Worm (Caenorhabditis elegans) whole organism, L4 larva: ENCODE measurements around the gene mdt-28.

ENCODE experiments used
- F10B5.3 ChIP-seq: sonication (generic microtip); optimal IDR thresholded peaks from 2 replicates; lab custom pipeline; 2016; ENCODE audit warnings: mild to moderate bottlenecking, missing genetic modification characterization, missing compliant biosample characterization
- F37D6.2 ChIP-seq: sonication (generic microtip); optimal IDR thresholded peaks from 2 replicates; lab custom pipeline; 2016; ENCODE audit warnings: mild to moderate bottlenecking, missing genetic modification characterization, missing compliant biosample characterization
- R02D3.7 ChIP-seq: fragments of 150-350 bp; sonication (generic microtip); optimal IDR thresholded peaks from 3 replicates; lab custom pipeline; 2014; ENCODE audit warnings: missing biosample characterization, missing genetic modification characterization
- T20F7.1 ChIP-seq: fragments of 200-800 bp; sonication (Bioruptor generic); optimal IDR thresholded peaks from 2 replicates; lab custom pipeline; 2018; ENCODE audit warnings: mild to moderate bottlenecking, missing genetic modification characterization, missing compliant biosample characterization
- T26A8.4 ChIP-seq: fragments of 200-800 bp; sonication (Bioruptor generic); IDR thresholded peaks from 2 replicates; pipeline ENCODE4 v1.3.6; 2022; ENCODE audit warnings: missing genetic modification characterization, missing compliant biosample characterization
- Y48G9A.11 ChIP-seq: fragments of 200-800 bp; sonication (Bioruptor generic); IDR thresholded peaks from 2 replicates; pipeline ENCODE4 v1.3.6; 2022; ENCODE audit warnings: missing genetic modification reagents, missing genetic modification characterization, missing compliant biosample characterization
- Y75B8A.6 ChIP-seq: fragments of 200-800 bp; sonication (Bioruptor generic); IDR thresholded peaks from 2 replicates; pipeline ENCODE4 v1.3.6; 2022; ENCODE audit warnings: missing genetic modification reagents, missing genetic modification characterization, missing compliant biosample characterization
- aly-2 ChIP-seq: sonication (generic microtip); optimal IDR thresholded peaks from 2 replicates; lab custom pipeline; 2018; ENCODE audit warnings: missing biosample characterization, missing genetic modification characterization
- ceh-32 ChIP-seq: sonication (generic microtip); optimal IDR thresholded peaks from 2 replicates; lab custom pipeline; 2016; ENCODE audit warnings: mild to moderate bottlenecking, missing genetic modification characterization, missing compliant biosample characterization; ENCODE audit not compliant: poor library complexity
- ceh-82 ChIP-seq: sonication (generic microtip); optimal IDR thresholded peaks from 2 replicates; lab custom pipeline; 2017; ENCODE audit warnings: missing biosample characterization, missing genetic modification characterization
- ces-1 ChIP-seq: fragments of 150-350 bp; sonication (generic microtip); optimal IDR thresholded peaks from 4 replicates; lab custom pipeline; 2014; ENCODE audit warnings: missing biosample characterization, missing genetic modification reagents, missing genetic modification characterization
- ctbp-1 ChIP-seq: fragments of 200-800 bp; sonication (Bioruptor generic); IDR thresholded peaks from 2 replicates; pipeline ENCODE4 v1.3.6; 2022; ENCODE audit warnings: missing genetic modification reagents, missing genetic modification characterization, missing compliant biosample characterization
- daf-16 ChIP-seq, 3 experiments: sonication (generic microtip); optimal IDR thresholded peaks; 2 replicates each; lab custom pipeline; 2016 to 2017; ENCODE audit warnings: missing genetic modification characterization in 3 of 3, missing genetic modification reagents in 3 of 3, mild to moderate bottlenecking in 2 of 3, missing compliant biosample characterization in 2 of 3, missing biosample characterization in 1 of 3, moderate library complexity in 1 of 3
- daf-8 ChIP-seq: fragments of 200-800 bp; sonication (Bioruptor generic); IDR thresholded peaks from 2 replicates; pipeline ENCODE4 v1.3.6; 2022; ENCODE audit warnings: missing genetic modification characterization, missing compliant biosample characterization
- dmd-6 ChIP-seq: fragments of 200-800 bp; sonication (Bioruptor generic); IDR thresholded peaks from 2 replicates; pipeline ENCODE4 v1.3.6; 2022; ENCODE audit warnings: missing genetic modification reagents, missing genetic modification characterization, missing compliant biosample characterization
- dmd-8 ChIP-seq: fragments of 200-800 bp; sonication (Bioruptor generic); IDR thresholded peaks from 2 replicates; pipeline ENCODE4 v1.3.6; 2022; ENCODE audit warnings: missing genetic modification characterization, missing compliant biosample characterization
- dpl-1 ChIP-seq: fragments of 150-350 bp; optimal IDR thresholded peaks from 2 replicates; lab custom pipeline; 2014; ENCODE audit warnings: missing biosample characterization, missing genetic modification reagents, missing genetic modification characterization
- dve-1 ChIP-seq: sonication (generic microtip); optimal IDR thresholded peaks from 2 replicates; lab custom pipeline; 2017; ENCODE audit warnings: antibody characterized with exemption, mild to moderate bottlenecking, missing genetic modification characterization, missing compliant biosample characterization; ENCODE audit not compliant: insufficient read depth
- fkh-10 ChIP-seq: fragments of 150-350 bp; optimal IDR thresholded peaks from 2 replicates; lab custom pipeline; 2014; ENCODE audit warnings: missing biosample characterization, missing genetic modification reagents, missing genetic modification characterization
- hlh-30 ChIP-seq: sonication (generic microtip); optimal IDR thresholded peaks from 2 replicates; lab custom pipeline; 2017; ENCODE audit warnings: antibody characterized with exemption, mild to moderate bottlenecking, missing genetic modification characterization, missing compliant biosample characterization; ENCODE audit not compliant: insufficient read depth
- hmg-1.1 ChIP-seq: fragments of 200-800 bp; sonication (Bioruptor generic); IDR thresholded peaks from 2 replicates; pipeline ENCODE4 v1.3.6; 2022; ENCODE audit warnings: missing genetic modification reagents, missing genetic modification characterization, missing compliant biosample characterization
- lim-7 ChIP-seq: fragments of 200-800 bp; sonication (Bioruptor generic); IDR thresholded peaks from 2 replicates; pipeline ENCODE4 v1.3.6; 2022; ENCODE audit warnings: missing genetic modification characterization, missing compliant biosample characterization
- lin-13 ChIP-seq: fragments of 150-350 bp; optimal IDR thresholded peaks from 2 replicates; lab custom pipeline; 2014; ENCODE audit warnings: missing biosample characterization, missing genetic modification reagents, missing genetic modification characterization
- lin-29 ChIP-seq: fragments of 200-800 bp; sonication (Bioruptor generic); IDR thresholded peaks from 2 replicates; pipeline ENCODE4 v1.3.6; 2022; ENCODE audit warnings: missing genetic modification reagents, missing genetic modification characterization, missing compliant biosample characterization
- lin-39 ChIP-seq: fragments of 150-350 bp; optimal IDR thresholded peaks from 2 replicates; lab custom pipeline; 2014; ENCODE audit warnings: missing biosample characterization, missing genetic modification reagents, missing genetic modification characterization
- lsy-2 ChIP-seq, 2 experiments: fragments of 150-350 bp in 1 of 2; sonication (generic microtip) in 1 of 2; optimal IDR thresholded peaks; 2 replicates each; lab custom pipeline; 2014 to 2017; ENCODE audit warnings: missing biosample characterization in 2 of 2, missing genetic modification characterization in 2 of 2
- madf-5 ChIP-seq, 2 experiments: fragments of 200-800 bp; sonication (Bioruptor generic); IDR thresholded peaks; 2 replicates each; pipeline ENCODE4 v1.3.6; 2022; ENCODE audit warnings: missing compliant biosample characterization in 2 of 2, missing genetic modification characterization in 2 of 2
- madf-9 ChIP-seq: fragments of 200-800 bp; sonication (Bioruptor generic); conservative IDR thresholded peaks from 2 replicates; pipeline ENCODE4 v1.3.6; 2022; ENCODE audit warnings: missing genetic modification reagents, missing genetic modification characterization, missing compliant biosample characterization
- mep-1 ChIP-seq: fragments of 150-350 bp; sonication (generic microtip); optimal IDR thresholded peaks from 3 replicates; lab custom pipeline; 2014; ENCODE audit warnings: missing biosample characterization, missing genetic modification characterization
- mes-2 ChIP-seq: sonication (generic microtip); optimal IDR thresholded peaks from 2 replicates; lab custom pipeline; 2016; ENCODE audit warnings: missing genotype, mild to moderate bottlenecking, missing genetic modification characterization, missing compliant biosample characterization; ENCODE audit not compliant: poor library complexity, severe bottlenecking
- mxl-3 ChIP-seq: fragments of 200-800 bp; sonication (Bioruptor generic); optimal IDR thresholded peaks from 2 replicates; lab custom pipeline; 2018; ENCODE audit warnings: mild to moderate bottlenecking, missing genetic modification characterization, missing compliant biosample characterization
- nhr-28 ChIP-seq: fragments of 150-350 bp; optimal IDR thresholded peaks from 2 replicates; lab custom pipeline; 2014; ENCODE audit warnings: missing biosample characterization, missing genetic modification characterization
- nhr-6 ChIP-seq: fragments of 150-350 bp; optimal IDR thresholded peaks from 2 replicates; lab custom pipeline; 2014; ENCODE audit warnings: missing biosample characterization, missing genetic modification characterization
- nhr-76 ChIP-seq: fragments of 150-350 bp; optimal IDR thresholded peaks from 2 replicates; lab custom pipeline; 2014; ENCODE audit warnings: missing biosample characterization, missing genetic modification characterization
- pha-4 ChIP-seq, 2 experiments: fragments of 150-350 bp in 1 of 2; fragments of 200-800 bp in 1 of 2; sonication (Bioruptor generic) in 1 of 2; IDR thresholded peaks in 1 of 2; optimal IDR thresholded peaks in 1 of 2; 2 replicates each; pipeline versions ENCODE4 v1.3.6 to Lab custom; 2014 to 2022; ENCODE audit warnings: missing genetic modification characterization in 2 of 2, missing genetic modification reagents in 2 of 2, missing biosample characterization in 1 of 2, missing compliant biosample characterization in 1 of 2
- php-3 ChIP-seq: fragments of 200-800 bp; sonication (Bioruptor generic); IDR thresholded peaks from 2 replicates; pipeline ENCODE4 v1.3.6; 2022; ENCODE audit warnings: missing genetic modification reagents, missing genetic modification characterization, missing compliant biosample characterization
- pqm-1 ChIP-seq: sonication (generic microtip); optimal IDR thresholded peaks from 2 replicates; lab custom pipeline; 2017; ENCODE audit warnings: missing biosample characterization, missing genetic modification characterization
- saeg-2 ChIP-seq: fragments of 200-800 bp; sonication (Bioruptor generic); IDR thresholded peaks from 2 replicates; pipeline ENCODE4 v1.3.6; 2022; ENCODE audit warnings: missing genetic modification reagents, missing genetic modification characterization, missing compliant biosample characterization
- sdz-12 ChIP-seq: fragments of 200-800 bp; sonication (Bioruptor generic); optimal IDR thresholded peaks from 2 replicates; lab custom pipeline; 2018; ENCODE audit warnings: mild to moderate bottlenecking, missing genetic modification characterization, missing compliant biosample characterization
- skn-1 ChIP-seq: fragments of 150-350 bp; optimal IDR thresholded peaks from 2 replicates; lab custom pipeline; 2014; ENCODE audit warnings: missing biosample characterization, missing genetic modification characterization
- snpc-4 ChIP-seq: fragments of 150-350 bp; optimal IDR thresholded peaks from 2 replicates; lab custom pipeline; 2014; ENCODE audit warnings: missing biosample characterization, missing genetic modification characterization
- spr-1 ChIP-seq: sonication (generic microtip); optimal IDR thresholded peaks from 2 replicates; lab custom pipeline; 2016; ENCODE audit warnings: mild to moderate bottlenecking, missing genetic modification characterization, missing compliant biosample characterization
- tag-97 ChIP-seq: fragments of 200-800 bp; sonication (Bioruptor generic); IDR thresholded peaks from 2 replicates; pipeline ENCODE4 v1.3.6; 2022; ENCODE audit warnings: missing genetic modification characterization, missing compliant biosample characterization
- tra-1 ChIP-seq: fragments of 200-800 bp; sonication (Bioruptor generic); IDR thresholded peaks from 2 replicates; pipeline ENCODE4 v1.3.6; 2022; ENCODE audit warnings: missing genetic modification reagents, missing genetic modification characterization, missing compliant biosample characterization
- vab-7 ChIP-seq: fragments of 200-800 bp; sonication (Bioruptor generic); IDR thresholded peaks from 2 replicates; pipeline ENCODE4 v1.3.6; 2022; ENCODE audit warnings: missing genetic modification reagents, missing genetic modification characterization, missing compliant biosample characterization
- zag-1 ChIP-seq: fragments of 150-350 bp; optimal IDR thresholded peaks from 2 replicates; lab custom pipeline; 2014; ENCODE audit warnings: missing biosample characterization, missing genetic modification characterization
- zfp-2 ChIP-seq: sonication (generic microtip); optimal IDR thresholded peaks from 2 replicates; lab custom pipeline; 2016; ENCODE audit warnings: mild to moderate bottlenecking, missing genetic modification characterization, missing compliant biosample characterization
- zfp-3 ChIP-seq: fragments of 200-800 bp; sonication (Bioruptor generic); conservative IDR thresholded peaks from 2 replicates; pipeline ENCODE4 v1.3.6; 2022; ENCODE audit warnings: missing genetic modification reagents, missing genetic modification characterization, missing compliant biosample characterization
- ztf-11 ChIP-seq: fragments of 150-350 bp; optimal IDR thresholded peaks from 2 replicates; lab custom pipeline; 2014; ENCODE audit warnings: missing biosample characterization, missing genetic modification characterization
- ztf-7 ChIP-seq: fragments of 150-350 bp; optimal IDR thresholded peaks from 2 replicates; lab custom pipeline; 2014; ENCODE audit warnings: missing biosample characterization, missing genetic modification characterization

mdt-28 gene

DNA sequence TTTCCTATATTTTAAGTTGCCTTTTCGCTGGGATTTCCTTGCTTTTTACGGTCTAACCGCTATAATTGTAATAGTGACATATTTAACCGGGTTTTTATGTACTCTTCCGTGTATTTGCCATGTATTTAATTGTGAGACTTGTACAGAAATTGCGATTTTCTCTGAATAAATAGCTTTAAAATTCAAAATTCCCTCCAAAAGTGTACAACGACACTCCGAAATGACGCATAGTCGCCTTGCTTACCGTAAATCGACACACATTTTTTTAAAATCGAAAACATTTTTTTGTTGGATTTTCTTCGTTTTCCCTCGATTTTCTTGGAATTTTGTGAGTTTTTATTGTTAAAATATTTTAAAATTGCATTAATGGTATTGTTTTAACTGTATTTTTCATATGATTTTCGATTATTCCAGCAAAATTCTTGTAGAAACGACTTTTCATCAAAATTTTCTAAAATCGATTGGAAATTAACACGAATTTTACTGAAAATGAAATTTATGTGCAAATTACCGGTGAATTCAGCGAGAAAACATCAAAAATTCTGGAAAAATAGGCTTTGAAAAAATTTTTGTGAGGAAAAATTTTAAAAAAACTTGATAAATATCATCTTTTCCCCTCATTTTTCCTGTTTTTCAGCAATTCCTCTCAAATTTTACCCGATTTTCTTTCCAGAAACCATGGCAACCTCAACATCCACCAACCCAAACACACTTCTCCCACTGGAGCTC lies 5.3 kb downstream of the mdt-28 start, which contains the start of gene lsm-5 (continued):
- TF ChIP-seq pha-4 (GFP tag; IDR thresholded peaks at IDR 0.05; lab: Robert Waterston, UW), result no peak
- TF ChIP-seq pha-4 (tag; optimal IDR thresholded peaks at IDR 0.05; lab: Kevin White, UChicago), result no peak
- no peak for TF ChIP-seq lin-29 (GFP tag; lab: Robert Waterston, UW)
- no peak for TF ChIP-seq ces-1 (GFP tag; lab: Kevin White, UChicago)
- TF ChIP-seq skn-1 (tag; lab: Kevin White, UChicago), result no peak
- no peak for TF ChIP-seq lim-7
- no peak for TF ChIP-seq madf-9
- no peak for TF ChIP-seq F37D6.2 (tag; lab: Kevin White, UChicago)
- TF ChIP-seq snpc-4 (tag; lab: Kevin White, UChicago), result no peak
- no peak for TF ChIP-seq madf-5 (GFP tag; IDR thresholded peaks at IDR 0.05; lab: Robert Waterston, UW)
- TF ChIP-seq lin-13, result no peak
- peak; percentile 93 for TF ChIP-seq dpl-1
- peak; percentile 46 for TF ChIP-seq hlh-30
- TF ChIP-seq vab-7 (GFP tag; lab: Robert Waterston, UW), result no peak
- TF ChIP-seq nhr-28 (tag; lab: Kevin White, UChicago), result peak; percentile 33
- TF ChIP-seq zfp-3 (GFP tag; lab: Robert Waterston, UW), result no peak
- no peak for TF ChIP-seq fkh-10 (GFP tag; lab: Kevin White, UChicago)
- no peak for TF ChIP-seq tag-97 (GFP tag; lab: Robert Waterston, UW)
- no peak for TF ChIP-seq zag-1 (tag; lab: Kevin White, UChicago)
- TF ChIP-seq ceh-82 (tag; lab: Kevin White, UChicago), result no peak
- TF ChIP-seq tra-1, result no peak
- no peak for TF ChIP-seq ztf-11 (tag; lab: Kevin White, UChicago)
- TF ChIP-seq mes-2, result peak; percentile 75
- TF ChIP-seq mep-1 (tag; lab: Kevin White, UChicago), result peak; percentile 70
- no peak for TF ChIP-seq pqm-1 (tag; lab: Kevin White, UChicago)
- TF ChIP-seq lsy-2 (tag; optimal IDR thresholded peaks at IDR 0.05; lab: Kevin White, UChicago), result peak; percentile 37 to 73
- no peak for TF ChIP-seq saeg-2
- TF ChIP-seq F10B5.3 (tag; lab: Kevin White, UChicago), result no peak
- TF ChIP-seq daf-8, result no peak
- TF ChIP-seq lin-39 (tag; lab: Kevin White, UChicago), result no peak
- no peak for TF ChIP-seq aly-2
- TF ChIP-seq ztf-7 (tag; lab: Kevin White, UChicago), result no peak
- TF ChIP-seq T26A8.4, result no peak
- TF ChIP-seq R02D3.7 (tag; lab: Kevin White, UChicago), result peak; percentile 80
- no peak for TF ChIP-seq ctbp-1
- TF ChIP-seq mxl-3, result no peak
- TF ChIP-seq dmd-6 (GFP tag; lab: Robert Waterston, UW), result no peak
- TF ChIP-seq zfp-2 (tag; lab: Kevin White, UChicago), result no peak
- peak; percentile 96 for TF ChIP-seq T20F7.1 (GFP tag; lab: Kevin White, UChicago)
- no peak for TF ChIP-seq php-3
- no peak for TF ChIP-seq dmd-8 (GFP tag; lab: Robert Waterston, UW)
- no peak for TF ChIP-seq sdz-12 (GFP tag; lab: Kevin White, UChicago)
- TF ChIP-seq nhr-76 (tag; lab: Kevin White, UChicago), result no peak
- TF ChIP-seq dve-1 (tag; lab: Kevin White, UChicago), result peak; percentile 11
- TF ChIP-seq hmg-1.1, result no peak
- TF ChIP-seq Y75B8A.6, result no peak
- TF ChIP-seq Y48G9A.11 (GFP tag; lab: Robert Waterston, UW), result peak; percentile 93
- TF ChIP-seq nhr-6, result peak; percentile 40
- TF ChIP-seq ceh-32 (tag; lab: Kevin White, UChicago), result no peak
- no peak for TF ChIP-seq spr-1 (tag; lab: Kevin White, UChicago)
- TF ChIP-seq daf-16 (GFP tag; optimal IDR thresholded peaks at IDR 0.05; lab: Kevin White, UChicago), result no peak
- TF ChIP-seq daf-16 (tag; optimal IDR thresholded peaks at IDR 0.05; lab: Kevin White, UChicago), result peak; percentile 50
